Worm (Caenorhabditis elegans) whole organism, midembryonic: Measurements from ENCODE around the gene leo-1.

Source experiments
- T22C8.4 ChIP-seq: fragments of 200-800 bp; sonication (Bioruptor generic); IDR thresholded peaks from 2 replicates; pipeline ENCODE4 v1.3.6; 2022; ENCODE audit warnings: missing genetic modification characterization, missing compliant biosample characterization
- cog-1 ChIP-seq: sonication (generic microtip); optimal IDR thresholded peaks from 2 replicates; lab custom pipeline; 2016; ENCODE audit warnings: missing genetic modification characterization, missing compliant biosample characterization
- flt-1 ChIP-seq: fragments of 200-800 bp; sonication (Bioruptor generic); IDR thresholded peaks from 2 replicates; pipeline ENCODE4 v1.3.6; 2022; ENCODE audit warnings: missing genetic modification characterization, missing compliant biosample characterization
- klf-2 ChIP-seq: fragments of 200-800 bp; sonication (Bioruptor generic); conservative IDR thresholded peaks from 2 replicates; pipeline ENCODE4 v1.3.6; 2022; ENCODE audit warnings: missing genetic modification reagents, missing genetic modification characterization, missing compliant biosample characterization
- tab-1 ChIP-seq: fragments of 200-800 bp; sonication (Bioruptor generic); IDR thresholded peaks from 2 replicates; pipeline ENCODE4 v1.3.6; 2022; ENCODE audit warnings: missing genetic modification characterization, missing compliant biosample characterization
- ztf-23 ChIP-seq: fragments of 200-800 bp; sonication (Bioruptor generic); IDR thresholded peaks from 2 replicates; pipeline ENCODE4 v1.3.6; 2022; ENCODE audit warnings: missing genetic modification reagents, missing genetic modification characterization, missing compliant biosample characterization

ce11 chrIV:11329269-11329668, at the start of gene leo-1:
- TF ChIP-seq T22C8.4 (GFP tag; lab: Robert Waterston, UW) (no peak), cog-1 (tag; lab: Kevin White, UChicago) (no peak), ztf-23 (GFP tag; lab: Robert Waterston, UW) (no peak), flt-1 (GFP tag; lab: Robert Waterston, UW) (no peak), tab-1 (no peak), klf-2 (GFP tag; lab: Robert Waterston, UW) (no peak)
